Worm (Caenorhabditis elegans) whole organism, dauer: ENCODE data around the gene srh-19.
A peak's percentile ranks its signal among the peaks of the same experiment; 100 is the strongest.

ENCODE experiments used
- unc-62 ChIP-seq: sonication (generic microtip); optimal IDR thresholded peaks from 2 replicates; lab custom pipeline; 2017; ENCODE audit warnings: missing biosample characterization, missing genetic modification reagents, missing genetic modification characterization

Gene srh-19

ce11 chrX:1445696-1446095 is 32.8 kb downstream of the srh-19 start:
- TF ChIP-seq unc-62 (GFP tag; lab: Kevin White, UChicago): no peak

DNA sequence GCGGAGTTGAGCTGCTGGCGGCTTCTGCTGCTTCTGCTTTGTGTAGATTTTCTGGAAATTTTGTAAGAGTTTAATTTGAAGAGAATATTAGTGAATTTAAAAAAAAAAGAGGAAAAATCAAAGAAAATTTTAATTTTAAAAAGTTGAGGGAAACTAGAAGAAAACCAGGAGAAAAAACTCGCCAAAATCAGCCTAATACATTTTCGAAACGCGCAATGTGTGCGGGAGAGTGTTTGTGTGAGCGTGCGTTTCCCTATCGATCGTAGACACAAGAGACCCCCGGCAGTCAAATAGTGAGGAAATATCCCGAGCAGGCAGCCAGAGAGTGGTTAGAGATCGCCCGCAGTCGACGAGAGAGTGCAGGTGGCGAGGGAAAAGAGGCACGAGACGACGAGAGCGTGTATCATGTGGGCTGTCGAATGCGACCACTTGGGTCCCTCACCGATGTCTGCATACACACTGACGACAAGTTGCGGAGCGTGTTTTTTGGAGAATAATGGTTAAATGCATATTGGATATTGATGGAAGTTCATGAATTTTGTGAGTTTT is 33.7 kb downstream of the srh-19 start, which contains the start of gene zfp-3:
zfp-3 (minus strand) TSS at position 51 of the 549 bp plus-strand sequence.
- peak; percentile 5 for TF ChIP-seq unc-62 (GFP tag; lab: Kevin White, UChicago)

ce11 chrX:1450352-1450818 is 37.4 kb downstream of the srh-19 start, which contains the start of gene W05H7.1:
Gene W05H7.1 (plus strand): TSS chrX:1450768.
- no peak for TF ChIP-seq unc-62 (GFP tag; lab: Kevin White, UChicago)

ce11 chrX:1451240-1451639 is 38.3 kb downstream of the srh-19 start:
- no peak for TF ChIP-seq unc-62 (GFP tag; lab: Kevin White, UChicago)

- TF ChIP-seq unc-62 (GFP tag; lab: Kevin White, UChicago): no peak
These were observed 39.1 kb downstream of the srh-19 start for ce11 chrX:1451816-1452602.

DNA sequence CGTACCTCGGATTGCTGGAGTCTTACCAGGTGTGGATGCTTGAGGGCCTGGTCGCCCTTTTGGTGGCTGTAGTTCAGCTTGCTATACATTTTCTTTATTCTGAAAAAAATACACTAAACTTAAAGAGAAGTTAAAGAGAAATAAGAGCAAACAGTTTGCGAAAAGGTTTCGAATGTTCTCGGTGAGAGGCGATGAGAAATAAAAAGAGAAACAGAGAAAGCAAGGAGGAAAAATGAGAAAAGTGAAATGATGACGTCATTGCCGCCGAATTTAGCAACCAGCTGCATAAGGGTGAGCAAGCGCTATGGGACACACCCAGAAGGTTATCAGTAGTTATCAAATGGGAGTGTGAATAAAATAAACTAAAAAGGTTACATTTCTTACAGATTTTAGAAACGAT is 40.8 kb downstream of the srh-19 start, which contains the start of gene cebp-1:
cebp-1 (minus strand) TSS at position 99 of the 400 bp plus-strand sequence.
- no peak for TF ChIP-seq unc-62 (GFP tag; lab: Kevin White, UChicago)

DNA sequence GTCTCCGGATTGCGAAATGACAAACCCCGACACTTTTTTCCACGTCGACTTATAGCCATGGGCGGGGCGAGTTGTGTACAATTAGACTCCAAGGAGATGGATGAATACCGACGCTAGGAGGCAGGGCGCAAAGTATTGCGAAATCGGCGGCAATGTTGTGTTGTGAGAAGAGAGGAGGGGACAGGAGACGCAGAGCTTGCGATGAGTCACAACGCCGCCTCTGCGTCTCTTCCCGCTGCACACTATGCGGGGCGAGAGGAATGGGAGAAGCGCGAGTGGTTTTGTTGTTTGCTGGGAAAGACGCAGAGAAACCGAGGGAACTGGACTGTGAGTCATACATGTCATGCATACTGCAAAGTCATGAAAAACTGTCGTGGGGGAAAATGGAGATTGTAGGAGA is 41.4 kb downstream of the srh-19 start:
- TF ChIP-seq unc-62 (GFP tag; lab: Kevin White, UChicago): no peak

DNA sequence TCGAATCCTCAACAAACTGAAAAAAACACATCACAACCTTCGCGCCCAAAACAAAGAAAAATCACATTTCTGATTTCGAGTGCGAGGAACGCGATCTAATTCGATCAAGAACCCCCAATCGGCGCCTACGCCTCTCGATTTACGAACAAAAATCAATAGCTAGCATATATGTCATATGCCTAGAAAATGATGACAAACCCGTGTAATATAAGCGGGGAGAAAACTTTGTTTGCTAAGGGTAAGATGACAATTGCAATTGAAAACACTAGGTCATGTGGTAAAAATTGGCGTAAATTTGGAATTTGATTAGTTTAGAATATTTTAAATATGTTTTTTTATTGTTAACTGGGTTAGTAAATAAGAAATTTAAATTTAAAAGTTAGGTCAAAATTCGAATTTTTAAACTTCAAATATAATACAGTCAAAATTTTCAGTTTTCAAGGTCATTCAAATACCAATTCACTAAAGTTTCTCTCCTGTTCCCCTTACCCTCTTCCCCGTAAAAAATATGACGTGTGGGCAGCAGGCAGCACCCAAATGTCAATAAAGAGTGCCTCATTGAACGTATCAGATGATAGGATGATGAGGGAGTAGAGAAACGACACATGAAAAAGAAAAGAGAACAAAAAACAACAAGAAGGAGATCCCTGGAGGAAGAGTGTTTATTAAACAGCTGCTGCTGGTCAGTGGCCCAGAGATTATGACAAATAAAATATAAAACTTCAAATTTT is 43.6 kb downstream of the srh-19 start:
- TF ChIP-seq unc-62 (GFP tag; lab: Kevin White, UChicago): no peak

DNA sequence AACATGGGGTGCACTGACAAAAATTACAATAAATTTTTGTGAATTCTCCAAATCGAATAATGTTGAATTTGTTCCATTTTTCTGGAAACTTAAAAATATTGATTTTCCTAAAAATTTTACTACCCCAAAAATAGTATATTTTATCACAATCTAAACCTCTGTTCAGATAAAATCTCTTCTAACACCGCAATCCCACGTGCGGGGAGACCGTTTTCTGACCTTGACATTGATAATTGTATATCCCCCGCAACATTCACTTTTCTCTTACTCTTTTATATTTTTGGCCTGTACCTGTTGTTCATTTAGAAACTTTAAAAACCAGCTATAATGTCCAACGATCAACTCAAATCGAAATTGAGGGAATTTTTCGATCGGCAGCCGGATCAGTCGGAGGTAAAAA is 45.8 kb downstream of the srh-19 start, which contains the start of gene D1005.2:
D1005.2 (plus strand) TSS at position 230 of the 400 bp plus-strand sequence.
- TF ChIP-seq unc-62 (GFP tag; lab: Kevin White, UChicago): no peak

DNA sequence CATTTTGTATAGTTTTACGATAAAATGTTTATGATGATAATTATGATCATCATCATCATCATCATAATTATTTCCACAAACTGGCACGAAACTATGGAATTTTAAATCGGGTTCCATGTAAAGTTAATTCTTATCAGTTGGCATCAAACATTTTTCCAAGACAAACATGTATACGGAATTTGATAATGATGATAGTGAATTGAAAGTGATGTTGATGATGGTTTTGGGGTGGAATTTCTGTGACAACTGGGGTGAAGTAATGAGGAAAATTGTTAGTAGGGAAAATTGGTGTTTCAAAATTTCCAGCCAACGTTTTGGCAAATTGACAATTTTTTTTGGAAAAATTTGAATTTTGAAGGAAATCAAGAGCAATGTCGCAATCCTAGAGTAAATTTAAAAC is 46.8 kb downstream of the srh-19 start:
- TF ChIP-seq unc-62 (GFP tag; lab: Kevin White, UChicago): no peak

ce11 chrX:1464699-1465098 is 51.8 kb downstream of the srh-19 start, which contains the start of gene D1005.6:
Gene D1005.6 (minus strand): TSS chrX:1464799.
- TF ChIP-seq unc-62 (GFP tag; lab: Kevin White, UChicago): no peak
